Worm (Caenorhabditis elegans): ENCODE measurements around the gene lgc-33.
"Not testable (repeated sequence)": the region's sequence is repeated elsewhere in the genome, so short reads cannot be mapped to it uniquely, and the experiment has no call there.

lgc-33 gene

ce11 chrIV:813341-813740, 32.0 kb upstream of the lgc-33 start:
- TF ChIP-seq hlh-30 (tag; optimal IDR thresholded peaks at IDR 0.05; ENCODE audit: insufficient read depth): peak; percentile 4
- TF ChIP-seq unc-3 (GFP tag; conservative IDR thresholded peaks at IDR 0.05): peak; percentile 23; the same call in 1 of the 2 replicates
- TF ChIP-seq unc-3 (tag; optimal IDR thresholded peaks at IDR 0.05): not testable (repeated sequence)
- peak; percentile 56 for TF ChIP-seq C08G9.2 (tag; optimal IDR thresholded peaks at IDR 0.05)
- TF ChIP-seq ceh-34 (tag; optimal IDR thresholded peaks at IDR 0.05): peak; percentile 7
- 0 out of 2 replicates have a peak, but pooled peaks have one; percentile 36 for TF ChIP-seq ceh-45 (GFP tag; IDR thresholded peaks at IDR 0.05)
- TF ChIP-seq rnt-1 (tag; optimal IDR thresholded peaks at IDR 0.05): peak; percentile 16
- TF ChIP-seq ceh-31 (tag; optimal IDR thresholded peaks at IDR 0.05): peak; percentile 58
- TF ChIP-seq tbx-2 (tag; optimal IDR thresholded peaks at IDR 0.05): peak; percentile 37
- peak; percentile 20 for TF ChIP-seq ceh-2 (tag; optimal IDR thresholded peaks at IDR 0.05)

DNA sequence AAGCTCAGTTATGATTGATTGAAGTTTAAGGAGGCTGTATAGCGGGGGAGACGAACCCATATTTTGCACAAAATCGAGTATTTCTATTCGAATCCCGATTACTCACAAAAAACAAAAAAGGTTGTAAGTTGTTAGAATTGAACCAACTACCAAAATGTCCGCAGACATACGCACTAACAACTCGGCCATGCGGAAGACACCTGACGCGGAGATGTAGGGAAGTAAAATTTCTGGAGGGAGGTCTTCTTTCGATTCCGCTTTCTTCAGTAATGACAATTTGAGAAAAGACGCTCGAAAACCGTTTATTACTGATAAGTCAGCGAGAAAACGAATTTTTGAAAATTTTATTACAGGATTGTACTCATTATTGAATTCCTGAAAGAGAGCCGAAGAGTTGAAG, 27.4 kb upstream of the lgc-33 start:
- no peak for TF ChIP-seq ceh-30 (tag; optimal IDR thresholded peaks at IDR 0.05)
- no peak for TF ChIP-seq elt-2 (tag; optimal IDR thresholded peaks at IDR 0.05)
- TF ChIP-seq hlh-13 (GFP tag; optimal IDR thresholded peaks at IDR 0.05): no peak
- no peak for TF ChIP-seq tbx-2 (tag; optimal IDR thresholded peaks at IDR 0.05)
- no peak for TF ChIP-seq pha-2 (tag; optimal IDR thresholded peaks at IDR 0.05)
- no peak for TF ChIP-seq fax-1 (tag; optimal IDR thresholded peaks at IDR 0.05)
- TF ChIP-seq ceh-45 (GFP tag; IDR thresholded peaks at IDR 0.05): no peak
- no peak for TF ChIP-seq pqm-1 (tag; optimal IDR thresholded peaks at IDR 0.05)
- TF ChIP-seq tbx-7 (tag; optimal IDR thresholded peaks at IDR 0.05): no peak
- no peak for TF ChIP-seq K02D7.2 (tag; optimal IDR thresholded peaks at IDR 0.05)
- TF ChIP-seq sox-2 (GFP tag; IDR thresholded peaks at IDR 0.05): no peak
- TF ChIP-seq ceh-6 (GFP tag; optimal IDR thresholded peaks at IDR 0.05): no peak
- no peak for TF ChIP-seq eyg-1 (tag; optimal IDR thresholded peaks at IDR 0.05)
- TF ChIP-seq K09A11.1 (tag; optimal IDR thresholded peaks at IDR 0.05; ENCODE audit: insufficient read depth): no peak
- TF ChIP-seq ceh-19 (GFP tag; optimal IDR thresholded peaks at IDR 0.05): no peak
- no peak for TF ChIP-seq lim-6 (tag; optimal IDR thresholded peaks at IDR 0.05)
- no peak for TF ChIP-seq pha-4 (tag; optimal IDR thresholded peaks at IDR 0.05)
- TF ChIP-seq unc-86 (tag; optimal IDR thresholded peaks at IDR 0.05): no peak
- TF ChIP-seq mec-3 (tag; optimal IDR thresholded peaks at IDR 0.05; ENCODE audit: borderline replicate concordance): no peak
- TF ChIP-seq ztf-16 (tag; optimal IDR thresholded peaks at IDR 0.05): no peak

DNA sequence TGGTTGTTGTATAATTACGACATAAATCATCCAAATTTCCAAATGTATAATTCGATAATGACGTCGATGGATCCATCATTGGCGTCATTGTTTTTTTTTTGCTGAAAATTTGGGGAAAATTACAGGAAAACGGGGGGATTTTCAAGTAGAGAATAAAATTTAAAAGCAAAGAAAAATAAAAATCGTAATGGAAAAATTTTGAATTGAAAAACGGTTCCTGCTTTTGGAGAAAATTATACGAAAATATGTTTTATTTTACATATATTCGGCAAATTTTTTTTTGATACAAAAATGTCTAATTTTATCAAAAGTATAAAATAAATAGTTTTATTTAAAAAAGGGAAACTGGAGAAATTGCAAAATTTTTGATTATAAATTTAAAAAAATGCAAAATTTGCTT, 20.4 kb upstream of the lgc-33 start, which contains the start of gene zipt-15:
TSS of gene zipt-15 (minus strand) at position 101 of the 400 bp plus-strand sequence.
- TF ChIP-seq eyg-1 (tag; optimal IDR thresholded peaks at IDR 0.05) (no peak), mec-3 (tag; optimal IDR thresholded peaks at IDR 0.05; ENCODE audit: borderline replicate concordance) (no peak), ref-2 (tag; optimal IDR thresholded peaks at IDR 0.05) (no peak), pax-1 (tag; optimal IDR thresholded peaks at IDR 0.05) (no peak)

ce11 chrIV:826145-826544, 19.2 kb upstream of the lgc-33 start:
- no peak for TF ChIP-seq F13H6.1 (tag; optimal IDR thresholded peaks at IDR 0.05)
- no peak for TF ChIP-seq ceh-30 (tag; optimal IDR thresholded peaks at IDR 0.05)

DNA sequence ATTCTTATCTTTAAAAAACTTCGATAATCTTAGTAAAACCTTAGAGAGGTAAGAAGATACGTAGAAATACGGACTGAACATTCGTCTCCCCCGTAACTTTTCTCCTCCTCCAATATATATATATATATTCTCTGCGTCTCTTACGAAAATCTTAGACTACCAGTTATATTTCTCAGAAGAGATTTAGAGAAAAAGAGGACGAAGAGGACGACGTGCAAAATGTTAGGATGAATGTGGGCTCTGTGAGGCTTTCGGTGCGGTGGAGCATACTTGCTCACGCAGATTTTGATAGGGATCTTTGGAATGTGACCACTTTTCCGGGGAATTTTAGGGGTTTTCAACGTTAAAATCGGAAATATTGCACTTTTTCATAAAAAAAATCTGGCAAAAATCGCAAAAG, 16.9 kb upstream of the lgc-33 start:
- no peak for TF ChIP-seq ahr-1 (tag; optimal IDR thresholded peaks at IDR 0.05)
- no peak for TF ChIP-seq pha-2 (tag; optimal IDR thresholded peaks at IDR 0.05)
- TF ChIP-seq tbx-2 (tag; optimal IDR thresholded peaks at IDR 0.05): peak; percentile 45
- peak; percentile 43 for TF ChIP-seq hlh-30 (tag; optimal IDR thresholded peaks at IDR 0.05; ENCODE audit: insufficient read depth)
- TF ChIP-seq syd-9 (tag; optimal IDR thresholded peaks at IDR 0.05): no peak
- TF ChIP-seq ceh-9 (tag; optimal IDR thresholded peaks at IDR 0.05): no peak
- TF ChIP-seq pax-1 (tag; optimal IDR thresholded peaks at IDR 0.05): peak; percentile 30
- TF ChIP-seq nfya-1 (tag; optimal IDR thresholded peaks at IDR 0.05): peak; percentile 74
- TF ChIP-seq dve-1 (tag; optimal IDR thresholded peaks at IDR 0.05): peak; percentile 24
- TF ChIP-seq ceh-31 (tag; optimal IDR thresholded peaks at IDR 0.05): peak; percentile 32
- peak; percentile 54 for TF ChIP-seq pros-1 (tag; optimal IDR thresholded peaks at IDR 0.05)
- no peak for TF ChIP-seq K09A11.1 (tag; optimal IDR thresholded peaks at IDR 0.05; ENCODE audit: insufficient read depth)
- TF ChIP-seq madf-2 (tag; optimal IDR thresholded peaks at IDR 0.05): no peak
- TF ChIP-seq pha-4 (tag; optimal IDR thresholded peaks at IDR 0.05): no peak
- peak; percentile 11 for TF ChIP-seq unc-42 (tag; optimal IDR thresholded peaks at IDR 0.05)
- TF ChIP-seq F13H6.1 (tag; optimal IDR thresholded peaks at IDR 0.05): no peak
- no peak for TF ChIP-seq tbx-7 (tag; optimal IDR thresholded peaks at IDR 0.05)
- peak; percentile 75 for TF ChIP-seq unc-55 (GFP tag; optimal IDR thresholded peaks at IDR 0.05)
